Worm (Caenorhabditis elegans) whole organism, mixed stage, embryonic: ENCODE data around the gene mua-6.

Experiments
- M03D4.4 ChIP-seq: sonication (generic microtip); optimal IDR thresholded peaks from 2 replicates; lab custom pipeline; 2017; ENCODE audit warnings: mild to moderate bottlenecking, missing genetic modification characterization, missing compliant biosample characterization
- blmp-1 ChIP-seq: fragments of 150-350 bp; optimal IDR thresholded peaks from 2 replicates; lab custom pipeline; 2014; ENCODE audit warnings: missing biosample characterization, missing genetic modification characterization
- ceh-43 ChIP-seq: fragments of 200-800 bp; sonication (Bioruptor generic); optimal IDR thresholded peaks from 2 replicates; lab custom pipeline; 2018; ENCODE audit warnings: mild to moderate bottlenecking, missing genetic modification characterization, moderate library complexity, missing compliant biosample characterization
- elt-1 ChIP-seq: sonication (generic microtip); optimal IDR thresholded peaks from 2 replicates; lab custom pipeline; 2017; ENCODE audit warnings: missing genetic modification characterization, mild to moderate bottlenecking, missing compliant biosample characterization, antibody characterized with exemption, moderate library complexity, borderline replicate concordance; ENCODE audit not compliant: insufficient read depth
- lin-13 ChIP-seq: fragments of 150-350 bp; optimal IDR thresholded peaks from 2 replicates; lab custom pipeline; 2014; ENCODE audit warnings: missing biosample characterization, missing genetic modification characterization
- lsy-2 ChIP-seq: fragments of 150-350 bp; optimal IDR thresholded peaks from 2 replicates; lab custom pipeline; 2014; ENCODE audit warnings: missing biosample characterization, missing genetic modification characterization
- nhr-12 ChIP-seq: fragments of 150-350 bp; optimal IDR thresholded peaks from 2 replicates; lab custom pipeline; 2014; ENCODE audit warnings: missing biosample characterization, missing genetic modification characterization
- nhr-76 ChIP-seq: sonication (generic microtip); optimal IDR thresholded peaks from 2 replicates; lab custom pipeline; 2017; ENCODE audit warnings: missing biosample characterization, missing genetic modification characterization
- pha-4 ChIP-seq: fragments of 150-350 bp; optimal IDR thresholded peaks from 2 replicates; lab custom pipeline; 2018; ENCODE audit warnings: missing biosample characterization, missing genetic modification reagents, missing genetic modification characterization
- sem-2 ChIP-seq: fragments of 200-800 bp; sonication (Bioruptor generic); optimal IDR thresholded peaks from 2 replicates; lab custom pipeline; 2018; ENCODE audit warnings: mild to moderate bottlenecking, missing genetic modification characterization, missing compliant biosample characterization
- sptf-1 ChIP-seq: sonication (generic microtip); optimal IDR thresholded peaks from 2 replicates; lab custom pipeline; 2017; ENCODE audit warnings: mild to moderate bottlenecking, missing genetic modification characterization, moderate library complexity, missing compliant biosample characterization
- unc-39 ChIP-seq: fragments of 150-350 bp; optimal IDR thresholded peaks from 2 replicates; lab custom pipeline; 2014; ENCODE audit warnings: missing biosample characterization, missing genetic modification characterization

DNA sequence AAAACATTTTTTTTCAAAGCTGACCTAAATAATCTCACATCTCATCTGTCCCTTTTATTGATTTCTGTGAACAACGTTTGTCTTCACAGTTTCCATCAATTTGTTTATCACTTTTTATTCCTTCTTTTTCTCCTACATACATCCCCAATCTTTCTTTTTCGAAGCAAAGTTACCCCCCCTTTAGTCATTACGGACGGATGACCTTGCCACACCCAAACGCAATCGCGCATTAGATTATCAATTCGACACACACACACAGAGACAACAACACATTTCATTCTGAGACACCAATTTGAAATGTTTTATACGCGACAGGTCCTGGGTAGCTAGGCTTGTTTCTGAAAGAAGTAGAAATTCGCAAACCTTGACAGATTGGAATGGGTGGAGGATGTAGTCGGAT lies 2.2 kb downstream of the mua-6 start:
- no peak for TF ChIP-seq sem-2
- TF ChIP-seq lsy-2 (tag; lab: Kevin White, UChicago), result no peak
- TF ChIP-seq lin-13 (tag; lab: Kevin White, UChicago), result no peak
- no peak for TF ChIP-seq elt-1 (tag; lab: Kevin White, UChicago)
- no peak for TF ChIP-seq unc-39 (tag; lab: Kevin White, UChicago)
- no peak for TF ChIP-seq M03D4.4
- no peak for TF ChIP-seq pha-4 (tag; lab: Kevin White, UChicago)
- TF ChIP-seq sptf-1 (tag; lab: Kevin White, UChicago), result no peak
- no peak for TF ChIP-seq blmp-1
- TF ChIP-seq nhr-12, result no peak
- TF ChIP-seq ceh-43 (GFP tag; lab: Kevin White, UChicago), result no peak
- no peak for TF ChIP-seq nhr-76 (tag; lab: Kevin White, UChicago)
